Worm (Caenorhabditis elegans) whole organism, L4/young adult: ENCODE measurements around the gene C25F9.6.

ENCODE experiments used
- dao-5 ChIP-seq: sonication (generic microtip); optimal IDR thresholded peaks from 2 replicates; lab custom pipeline; 2016; ENCODE audit warnings: missing genotype, missing genetic modification characterization, moderate library complexity, missing compliant biosample characterization
- him-1 ChIP-seq: sonication (generic microtip); optimal IDR thresholded peaks from 2 replicates; lab custom pipeline; 2016; ENCODE audit warnings: missing genotype, missing genetic modification reagents, missing genetic modification characterization, missing compliant biosample characterization

ce11 chrV:19403619-19404018 lies 1.5 kb downstream of the C25F9.6 start:
- no peak for TF ChIP-seq him-1 (tag; lab: Kevin White, UChicago)
- TF ChIP-seq dao-5, result no peak
